Fruit fly (Drosophila melanogaster) whole organism, embryonic: ENCODE results near the gene msps.

Experiments
- CG31365 ChIP-seq: fragments of 200-800 bp; sonication (Bioruptor generic); optimal IDR thresholded peaks from 2 replicates; lab custom pipeline; 2018; ENCODE audit warnings: missing biosample characterization, mild to moderate bottlenecking, missing genetic modification characterization
- CG4854 ChIP-seq: fragments of 200-800 bp; sonication (Bioruptor generic); optimal IDR thresholded peaks from 2 replicates; lab custom pipeline; 2016; ENCODE audit warnings: missing biosample characterization, missing genetic modification characterization, inconsistent platforms
- CG6854 ChIP-seq: fragments of 200-800 bp; sonication (Bioruptor generic); optimal IDR thresholded peaks from 3 replicates; lab custom pipeline; 2017; ENCODE audit warnings: missing biosample characterization, mild to moderate bottlenecking, missing genetic modification characterization
- Elba2 ChIP-seq: fragments of 200-800 bp; sonication (Bioruptor generic); optimal IDR thresholded peaks from 3 replicates; lab custom pipeline; 2016; ENCODE audit warnings: missing biosample characterization, missing genetic modification characterization
- Fer2 ChIP-seq: fragments of 200-800 bp; sonication (Bioruptor generic); optimal IDR thresholded peaks from 2 replicates; lab custom pipeline; 2018; ENCODE audit warnings: missing biosample characterization, mild to moderate bottlenecking, missing genetic modification characterization, moderate library complexity
- PHDP ChIP-seq: fragments of 200-800 bp; sonication (Bioruptor generic); optimal IDR thresholded peaks from 3 replicates; lab custom pipeline; 2018; ENCODE audit warnings: missing biosample characterization, mild to moderate bottlenecking, missing genetic modification characterization, moderate library complexity
- Side ChIP-seq: fragments of 200-800 bp; sonication (Bioruptor generic); optimal IDR thresholded peaks from 2 replicates; lab custom pipeline; 2016; ENCODE audit warnings: missing biosample characterization, missing genetic modification characterization
- ken ChIP-seq: fragments of 200-800 bp; sonication (Bioruptor generic); IDR thresholded peaks from 3 replicates; pipeline ENCODE4 v1.3.6; 2022; ENCODE audit warnings: missing biosample characterization, missing genetic modification characterization
- lola ChIP-seq, 3 experiments: fragments of >200 bp in 2 of 3; fragments of 200-800 bp in 1 of 3; sonication (Bioruptor generic) in 1 of 3; optimal IDR thresholded peaks; 2 replicates each; lab custom pipeline; 2017 to 2019; ENCODE audit warnings: missing biosample characterization in 3 of 3, missing genetic modification characterization in 3 of 3, mild to moderate bottlenecking in 1 of 3, moderate library complexity in 1 of 3
- mirr ChIP-seq: fragments of 200-800 bp; sonication (Bioruptor generic); optimal IDR thresholded peaks from 3 replicates; lab custom pipeline; 2018; ENCODE audit warnings: missing biosample characterization, mild to moderate bottlenecking, missing genetic modification characterization
- ro ChIP-seq: fragments of 200-800 bp; sonication (Bioruptor generic); IDR thresholded peaks from 2 replicates; pipeline ENCODE4 v1.3.6; 2022; ENCODE audit warnings: missing biosample characterization, missing genetic modification characterization
- tna ChIP-seq: fragments of 200-800 bp; sonication (Bioruptor generic); IDR thresholded peaks from 2 replicates; pipeline ENCODE4 v1.3.6; 2022; ENCODE audit warnings: missing biosample characterization, missing genetic modification characterization; ENCODE audit not compliant: partially characterized antibody

DNA sequence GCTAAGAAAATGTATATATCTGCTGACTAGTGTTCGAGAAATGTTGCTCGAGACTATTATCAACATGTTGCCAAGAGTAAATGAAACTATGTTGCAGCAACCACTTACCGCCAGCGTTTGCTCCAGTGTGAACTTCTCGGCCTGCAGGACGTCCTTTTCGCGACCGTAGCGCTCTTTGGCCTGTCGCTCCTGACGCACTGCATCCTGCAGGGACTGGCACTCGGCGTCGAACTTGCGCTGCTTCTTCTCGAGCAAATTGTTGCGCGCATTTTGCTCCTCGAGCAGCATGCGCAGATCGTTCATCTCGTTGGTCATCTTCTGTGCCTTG is 21.9 kb downstream of the msps start:
- TF ChIP-seq CG4854 = no peak
- TF ChIP-seq lola (GFP tag; optimal IDR thresholded peaks at IDR 0.05; lab: Kevin White, UChicago) = no peak
- no peak for TF ChIP-seq CG6854 (GFP tag; lab: Kevin White, UChicago)
- TF ChIP-seq mirr (GFP tag; lab: Kevin White, UChicago) = no peak
- no peak for TF ChIP-seq tna
- no peak; the same call in 2 of the 3 replicates for TF ChIP-seq ken
- TF ChIP-seq ro (GFP tag; lab: Robert Waterston, UW) = no peak
- no peak for TF ChIP-seq CG31365
- no peak for TF ChIP-seq Side (GFP tag; lab: Kevin White, UChicago)
- TF ChIP-seq Fer2 (tag; lab: Kevin White, UChicago) = no peak
- TF ChIP-seq Elba2 (GFP tag; lab: Kevin White, UChicago) = no peak
- no peak for TF ChIP-seq PHDP (tag; lab: Kevin White, UChicago)
